Worm (Caenorhabditis elegans): Measurements from ENCODE around the gene tag-278.

- TF ChIP-seq nfya-1 (tag; optimal IDR thresholded peaks at IDR 0.05) (no peak), unc-86 (tag; optimal IDR thresholded peaks at IDR 0.05) (no peak)
Observed at ce11 chrX:3686420-3686819, 2.6 kb downstream of the tag-278 start.

Measured in whole organism, late embryonic.